Worm (Caenorhabditis elegans): ENCODE results near the gene srw-9.

ce11 chrIII:12743515-12743914 lies 14.0 kb upstream of the srw-9 start:
- TF ChIP-seq snpc-4 (tag; optimal IDR thresholded peaks at IDR 0.05) (no peak), nhr-12 (tag; optimal IDR thresholded peaks at IDR 0.05) (no peak), ztf-1 (GFP tag; conservative IDR thresholded peaks at IDR 0.05) (no peak), lsy-2 (tag; optimal IDR thresholded peaks at IDR 0.05) (no peak), elt-3 (tag; optimal IDR thresholded peaks at IDR 0.05) (no peak), nhr-10 (tag; optimal IDR thresholded peaks at IDR 0.05) (no peak), ztf-11 (tag; optimal IDR thresholded peaks at IDR 0.05) (no peak), alr-1 (tag; optimal IDR thresholded peaks at IDR 0.05) (no peak), unc-39 (tag; optimal IDR thresholded peaks at IDR 0.05) (no peak), nhr-25 (tag; optimal IDR thresholded peaks at IDR 0.05) (no peak), nhr-11 (tag; optimal IDR thresholded peaks at IDR 0.05) (no peak)

All from whole organism, L2 larva.